Worm (Caenorhabditis elegans) whole organism, L2 larva: ENCODE results near the gene twk-16.

ENCODE experiments used
- F13H6.1 ChIP-seq: sonication (generic microtip); optimal IDR thresholded peaks from 2 replicates; lab custom pipeline; 2016; ENCODE audit warnings: missing genetic modification characterization, missing compliant biosample characterization
- R02D3.7 ChIP-seq: fragments of 150-350 bp; optimal IDR thresholded peaks from 2 replicates; lab custom pipeline; 2014; ENCODE audit warnings: missing biosample characterization, missing genetic modification characterization
- ZK546.5 ChIP-seq: sonication (generic microtip); optimal IDR thresholded peaks from 2 replicates; lab custom pipeline; 2017; ENCODE audit warnings: missing biosample characterization, missing genetic modification characterization
- aly-2 ChIP-seq: fragments of 150-350 bp; optimal IDR thresholded peaks from 2 replicates; lab custom pipeline; 2014; ENCODE audit warnings: missing biosample characterization, missing genetic modification characterization
- lin-39 ChIP-seq: fragments of 150-350 bp; optimal IDR thresholded peaks from 2 replicates; lab custom pipeline; 2014; ENCODE audit warnings: missing biosample characterization, missing genetic modification reagents, missing genetic modification characterization
- nhr-11 ChIP-seq: fragments of 150-350 bp; optimal IDR thresholded peaks from 2 replicates; lab custom pipeline; 2014; ENCODE audit warnings: missing biosample characterization, missing genetic modification characterization
- nhr-237 ChIP-seq: fragments of 150-350 bp; optimal IDR thresholded peaks from 2 replicates; lab custom pipeline; 2014; ENCODE audit warnings: missing biosample characterization, missing genetic modification characterization
- nhr-77 ChIP-seq: fragments of 150-350 bp; optimal IDR thresholded peaks from 2 replicates; lab custom pipeline; 2014; ENCODE audit warnings: missing biosample characterization, missing genetic modification characterization
- skn-1 ChIP-seq: sonication (generic microtip); optimal IDR thresholded peaks from 2 replicates; lab custom pipeline; 2017; ENCODE audit warnings: missing biosample characterization, missing genetic modification characterization

- no peak for TF ChIP-seq ZK546.5
- no peak for TF ChIP-seq lin-39 (tag; lab: Kevin White, UChicago)
- TF ChIP-seq F13H6.1 (tag; lab: Kevin White, UChicago): no peak
- no peak for TF ChIP-seq R02D3.7 (tag; lab: Kevin White, UChicago)
- TF ChIP-seq aly-2: no peak
- TF ChIP-seq nhr-77 (tag; lab: Kevin White, UChicago): no peak
- TF ChIP-seq skn-1 (tag; lab: Kevin White, UChicago): no peak
- TF ChIP-seq nhr-11 (tag; lab: Kevin White, UChicago): no peak
- no peak for TF ChIP-seq nhr-237
Observed at ce11 chrX:3051315-3051993, 29.5 kb upstream of the twk-16 start.
